Worm (Caenorhabditis elegans) whole organism, L3 larva: ENCODE results near the gene clec-161.

Source experiments
- ZK546.5 ChIP-seq: sonication (generic microtip); optimal IDR thresholded peaks from 2 replicates; lab custom pipeline; 2017; ENCODE audit warnings: missing biosample characterization, missing genetic modification characterization
- aly-2 ChIP-seq: fragments of 150-350 bp; optimal IDR thresholded peaks from 2 replicates; lab custom pipeline; 2014; ENCODE audit warnings: missing biosample characterization, missing genetic modification characterization
- ceh-28 ChIP-seq: fragments of 150-350 bp; optimal IDR thresholded peaks from 2 replicates; lab custom pipeline; 2014; ENCODE audit warnings: missing biosample characterization, missing genetic modification reagents, missing genetic modification characterization
- ceh-9 ChIP-seq: sonication (generic microtip); optimal IDR thresholded peaks from 2 replicates; lab custom pipeline; 2018; ENCODE audit warnings: missing biosample characterization, missing genetic modification characterization
- egl-27 ChIP-seq: sonication (generic microtip); optimal IDR thresholded peaks from 4 replicates; lab custom pipeline; 2017; ENCODE audit warnings: missing biosample characterization, missing genetic modification reagents, missing genetic modification characterization
- elt-1 ChIP-seq: fragments of 150-350 bp; optimal IDR thresholded peaks from 2 replicates; lab custom pipeline; 2014; ENCODE audit warnings: missing biosample characterization, missing genetic modification characterization
- elt-3 ChIP-seq, 3 experiments: fragments of 150-350 bp in 1 of 3; sonication (generic microtip) in 2 of 3; optimal IDR thresholded peaks; 2 replicates in 2 of 3; 4 replicates in 1 of 3; lab custom pipeline; 2014 to 2017; ENCODE audit warnings: missing biosample characterization in 3 of 3, missing genetic modification characterization in 3 of 3
- eor-1 ChIP-seq, 2 experiments: fragments of 150-350 bp; optimal IDR thresholded peaks; 2 replicates each; lab custom pipeline; 2014 to 2018; ENCODE audit warnings: missing biosample characterization in 2 of 2, missing genetic modification characterization in 2 of 2
- fkh-2 ChIP-seq: fragments of 150-350 bp; optimal IDR thresholded peaks from 2 replicates; lab custom pipeline; 2014; ENCODE audit warnings: missing biosample characterization, missing genetic modification reagents, missing genetic modification characterization
- fos-1 ChIP-seq: fragments of 150-350 bp; optimal IDR thresholded peaks from 2 replicates; lab custom pipeline; 2014; ENCODE audit warnings: missing biosample characterization, missing genetic modification characterization
- hmg-11 ChIP-seq: sonication (generic microtip); optimal IDR thresholded peaks from 2 replicates; lab custom pipeline; 2016; ENCODE audit warnings: missing genetic modification characterization, missing compliant biosample characterization
- jun-1 ChIP-seq: fragments of 150-350 bp; optimal IDR thresholded peaks from 2 replicates; lab custom pipeline; 2014; ENCODE audit warnings: missing biosample characterization, missing genetic modification reagents, missing genetic modification characterization
- lin-15B ChIP-seq: fragments of 150-350 bp; optimal IDR thresholded peaks from 2 replicates; lab custom pipeline; 2014; ENCODE audit warnings: missing biosample characterization, missing genetic modification characterization
- lin-39 ChIP-seq: fragments of 150-350 bp; optimal IDR thresholded peaks from 2 replicates; lab custom pipeline; 2018; ENCODE audit warnings: missing biosample characterization, missing genetic modification reagents, missing genetic modification characterization
- lsy-12 ChIP-seq: sonication (generic microtip); optimal IDR thresholded peaks from 2 replicates; lab custom pipeline; 2016; ENCODE audit warnings: mild to moderate bottlenecking, missing genetic modification characterization, missing compliant biosample characterization
- mml-1 ChIP-seq: fragments of 150-350 bp; sonication (generic microtip); optimal IDR thresholded peaks from 3 replicates; lab custom pipeline; 2014; ENCODE audit warnings: missing biosample characterization, missing genetic modification characterization
- nhr-11 ChIP-seq: fragments of 150-350 bp; optimal IDR thresholded peaks from 2 replicates; lab custom pipeline; 2014; ENCODE audit warnings: missing biosample characterization, missing genetic modification characterization
- nhr-12 ChIP-seq: fragments of 150-350 bp; optimal IDR thresholded peaks from 2 replicates; lab custom pipeline; 2014; ENCODE audit warnings: missing biosample characterization, missing genetic modification characterization
- nhr-23 ChIP-seq: fragments of 150-350 bp; optimal IDR thresholded peaks from 2 replicates; lab custom pipeline; 2014; ENCODE audit warnings: missing biosample characterization, missing genetic modification reagents, missing genetic modification characterization
- nhr-25 ChIP-seq: sonication (generic microtip); optimal IDR thresholded peaks from 2 replicates; lab custom pipeline; 2017; ENCODE audit warnings: missing biosample characterization, missing genetic modification characterization
- nhr-28 ChIP-seq: fragments of 150-350 bp; optimal IDR thresholded peaks from 2 replicates; lab custom pipeline; 2014; ENCODE audit warnings: missing biosample characterization, missing genetic modification characterization
- nhr-43 ChIP-seq: sonication (generic microtip); optimal IDR thresholded peaks from 2 replicates; lab custom pipeline; 2016; ENCODE audit warnings: mild to moderate bottlenecking, missing genetic modification characterization, missing compliant biosample characterization; ENCODE audit not compliant: poor library complexity, severe bottlenecking
- nhr-67 ChIP-seq: fragments of 150-350 bp; optimal IDR thresholded peaks from 2 replicates; lab custom pipeline; 2014; ENCODE audit warnings: missing biosample characterization, missing genetic modification characterization
- nhr-77 ChIP-seq: fragments of 150-350 bp; optimal IDR thresholded peaks from 2 replicates; lab custom pipeline; 2014; ENCODE audit warnings: missing biosample characterization, missing genetic modification characterization
- snpc-4 ChIP-seq: fragments of 150-350 bp; optimal IDR thresholded peaks from 2 replicates; lab custom pipeline; 2014; ENCODE audit warnings: missing biosample characterization, missing genetic modification characterization
- tbx-2 ChIP-seq: sonication (generic microtip); optimal IDR thresholded peaks from 2 replicates; lab custom pipeline; 2016; ENCODE audit warnings: mild to moderate bottlenecking, missing genetic modification characterization, missing compliant biosample characterization
- unc-39 ChIP-seq: sonication (generic microtip); optimal IDR thresholded peaks from 4 replicates; lab custom pipeline; 2017; ENCODE audit warnings: missing biosample characterization, missing genetic modification characterization
- zag-1 ChIP-seq: fragments of 150-350 bp; optimal IDR thresholded peaks from 2 replicates; lab custom pipeline; 2014; ENCODE audit warnings: missing biosample characterization, missing genetic modification characterization
- ztf-11 ChIP-seq: fragments of 150-350 bp; optimal IDR thresholded peaks from 2 replicates; lab custom pipeline; 2014; ENCODE audit warnings: missing biosample characterization, missing genetic modification characterization
- ztf-4 ChIP-seq: fragments of 150-350 bp; optimal IDR thresholded peaks from 2 replicates; lab custom pipeline; 2014; ENCODE audit warnings: missing biosample characterization, missing genetic modification characterization

Gene clec-161

ce11 chrIII:9568451-9568850, 40.1 kb downstream of the clec-161 start, which contains the start of gene C48B4.13:
Gene C48B4.13 (plus strand): TSS chrIII:9568751.
- TF ChIP-seq tbx-2 (no peak), nhr-25 (tag; lab: Kevin White, UChicago) (no peak)

DNA sequence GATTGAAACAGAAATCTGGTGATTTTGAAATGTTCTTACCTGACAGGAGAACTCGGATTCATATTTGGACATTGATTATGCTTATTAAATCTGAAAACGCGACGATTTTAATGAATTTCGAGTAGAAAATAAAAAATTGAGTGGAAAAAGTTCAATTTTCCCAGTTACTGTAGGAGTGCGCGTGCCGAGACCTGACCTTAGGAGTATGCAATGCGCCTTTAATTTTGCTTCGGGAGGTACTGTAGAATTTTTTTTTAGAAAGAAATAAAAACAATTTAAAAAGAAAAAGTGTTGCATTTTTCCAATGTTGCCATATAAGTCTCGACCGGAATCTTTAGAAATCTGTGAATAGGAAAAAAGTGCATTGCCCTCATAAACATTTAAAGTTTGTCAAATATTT, 42.6 kb downstream of the clec-161 start, which contains the start of gene C48B4.11:
Gene C48B4.11, minus strand, starts transcription at position 143 of the 400 bp plus-strand sequence.
- TF ChIP-seq ztf-11 (tag; lab: Kevin White, UChicago) (no peak), nhr-67 (tag; lab: Kevin White, UChicago) (no peak), nhr-11 (tag; lab: Kevin White, UChicago) (no peak), lsy-12 (tag; lab: Kevin White, UChicago) (no peak), nhr-23 (tag; lab: Kevin White, UChicago) (no peak), tbx-2 (no peak), ceh-28 (no peak), egl-27 (no peak), ZK546.5 (tag; lab: Kevin White, UChicago) (no peak), snpc-4 (tag; lab: Kevin White, UChicago) (no peak), nhr-43 (no peak), nhr-25 (tag; lab: Kevin White, UChicago) (no peak), nhr-28 (tag; lab: Kevin White, UChicago) (no peak), nhr-77 (tag; lab: Kevin White, UChicago) (no peak), nhr-12 (no peak), ceh-9 (tag; lab: Kevin White, UChicago) (no peak), mml-1 (tag; lab: Kevin White, UChicago) (no peak)

DNA sequence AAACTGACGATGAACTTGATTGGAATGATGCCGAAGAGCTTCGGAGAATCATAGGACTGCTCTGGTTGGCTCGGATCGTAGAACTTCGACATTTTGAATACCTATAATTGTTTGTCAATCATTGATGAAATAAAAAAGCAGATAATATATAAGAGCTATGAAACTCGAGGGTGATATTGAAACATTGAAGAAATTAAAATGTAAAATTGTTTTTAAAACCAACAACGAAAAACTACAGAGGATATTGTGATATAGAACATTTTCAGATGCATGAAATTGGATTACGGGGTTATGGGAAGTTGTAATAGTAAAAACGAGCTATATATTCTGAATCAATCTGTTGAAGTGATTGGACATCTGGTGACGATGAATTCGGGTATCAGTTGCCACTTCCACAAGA, 44.1 kb downstream of the clec-161 start, which contains the start of gene C48B4.10:
Gene C48B4.10, minus strand, starts transcription at position 101 of the 400 bp plus-strand sequence.
- TF ChIP-seq ztf-11 (tag; lab: Kevin White, UChicago) (no peak), aly-2 (tag; lab: Kevin White, UChicago) (no peak), elt-3 (tag; optimal IDR thresholded peaks at IDR 0.05; lab: Kevin White, UChicago) (no peak)

DNA sequence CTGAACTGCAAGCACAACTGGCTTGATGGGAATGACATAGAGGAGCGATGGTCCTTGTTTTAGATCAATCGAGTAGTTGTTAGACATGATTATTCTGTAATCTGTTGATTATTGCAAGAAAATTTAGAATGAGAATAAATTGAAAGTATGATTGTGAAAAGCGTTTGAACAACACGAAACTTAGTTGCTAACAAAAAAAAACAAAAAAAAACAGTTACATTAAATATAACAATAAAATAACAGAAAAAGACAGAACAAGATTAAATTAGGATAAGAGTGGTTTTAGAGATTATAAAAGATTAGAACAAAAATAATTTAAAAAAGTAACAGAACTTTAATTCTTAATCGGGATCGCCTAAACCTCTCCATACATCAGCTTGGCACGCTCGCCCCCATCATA, 45.3 kb downstream of the clec-161 start, which contains the start of gene C48B4.9:
Gene C48B4.9, minus strand, starts transcription at position 101 of the 400 bp plus-strand sequence.
- TF ChIP-seq lin-39 (tag; lab: Kevin White, UChicago) (no peak), unc-39 (tag; lab: Kevin White, UChicago) (no peak), egl-27 (no peak), eor-1 (tag; optimal IDR thresholded peaks at IDR 0.05; lab: Kevin White, UChicago) (no peak), hmg-11 (no peak), elt-1 (tag; lab: Kevin White, UChicago) (no peak), nhr-77 (tag; lab: Kevin White, UChicago) (no peak), nhr-25 (tag; lab: Kevin White, UChicago) (no peak), jun-1 (tag; lab: Kevin White, UChicago) (no peak), nhr-23 (tag; lab: Kevin White, UChicago) (no peak), fos-1 (tag; lab: Kevin White, UChicago) (no peak), elt-3 (tag; optimal IDR thresholded peaks at IDR 0.05; lab: Kevin White, UChicago) (no peak)

- TF ChIP-seq eor-1 (tag; optimal IDR thresholded peaks at IDR 0.05; lab: Kevin White, UChicago), result no peak
- no peak for TF ChIP-seq jun-1 (tag; lab: Kevin White, UChicago)
- TF ChIP-seq lin-15B (tag; lab: Kevin White, UChicago), result no peak
- no peak for TF ChIP-seq fos-1 (tag; lab: Kevin White, UChicago)
- TF ChIP-seq mml-1 (tag; lab: Kevin White, UChicago), result no peak
Observed at ce11 chrIII:9561158-9561557, 47.4 kb downstream of the clec-161 start, which contains the start of gene C48B4.8. Gene C48B4.8 (minus strand): TSS chrIII:9561258.

- TF ChIP-seq zag-1 (tag; lab: Kevin White, UChicago), result no peak
- TF ChIP-seq ZK546.5 (tag; lab: Kevin White, UChicago), result no peak
- TF ChIP-seq nhr-28 (tag; lab: Kevin White, UChicago), result no peak
- no peak for TF ChIP-seq mml-1 (tag; lab: Kevin White, UChicago)
- no peak for TF ChIP-seq ceh-9 (tag; lab: Kevin White, UChicago)
- TF ChIP-seq hmg-11, result no peak
- TF ChIP-seq nhr-67 (tag; lab: Kevin White, UChicago), result no peak
- no peak for TF ChIP-seq fkh-2
- no peak for TF ChIP-seq ztf-4 (tag; lab: Kevin White, UChicago)
Observed at ce11 chrIII:9559381-9559881, 49.1 kb downstream of the clec-161 start, which contains the start of gene C48B4.7. Gene C48B4.7 (minus strand): TSS chrIII:9559431.
